Worm (Caenorhabditis elegans): ENCODE results near the gene Y41D4B.24.

Gene Y41D4B.24

ce11 chrIV:1710535-1710934, 28.6 kb upstream of the Y41D4B.24 start:
- TF ChIP-seq mep-1 (tag; optimal IDR thresholded peaks at IDR 0.05) = no peak
- no peak for TF ChIP-seq flh-1 (GFP tag; optimal IDR thresholded peaks at IDR 0.05)
- no peak for TF ChIP-seq tbx-8 (GFP tag; optimal IDR thresholded peaks at IDR 0.05)
- no peak for TF ChIP-seq lin-13 (tag; optimal IDR thresholded peaks at IDR 0.05)
- TF ChIP-seq nhr-2 (tag; optimal IDR thresholded peaks at IDR 0.05) = no peak
- TF ChIP-seq mab-5 (tag; optimal IDR thresholded peaks at IDR 0.05) = no peak
- no peak for TF ChIP-seq hlh-1 (tag; optimal IDR thresholded peaks at IDR 0.05)
- TF ChIP-seq ceh-39 (tag; optimal IDR thresholded peaks at IDR 0.05) = no peak
- TF ChIP-seq elt-1 (tag; optimal IDR thresholded peaks at IDR 0.05; ENCODE audit: borderline replicate concordance, insufficient read depth) = no peak
- no peak for TF ChIP-seq ceh-43 (GFP tag; optimal IDR thresholded peaks at IDR 0.05)

- TF ChIP-seq flh-1 (GFP tag; optimal IDR thresholded peaks at IDR 0.05) (no peak), nhr-2 (tag; optimal IDR thresholded peaks at IDR 0.05) (no peak), blmp-1 (tag; optimal IDR thresholded peaks at IDR 0.05) (no peak), sptf-1 (tag; optimal IDR thresholded peaks at IDR 0.05) (no peak), mls-2 (tag; optimal IDR thresholded peaks at IDR 0.05) (no peak), M03D4.4 (tag; optimal IDR thresholded peaks at IDR 0.05) (no peak), nhr-237 (tag; optimal IDR thresholded peaks at IDR 0.05) (peak; percentile 30), ztf-11 (tag; optimal IDR thresholded peaks at IDR 0.05) (no peak), nhr-12 (tag; optimal IDR thresholded peaks at IDR 0.05) (no peak), ces-1 (GFP tag; optimal IDR thresholded peaks at IDR 0.05) (peak; percentile 22), lin-13 (tag; optimal IDR thresholded peaks at IDR 0.05) (peak; percentile 88), snpc-4 (tag; optimal IDR thresholded peaks at IDR 0.05) (no peak), lsy-2 (tag; optimal IDR thresholded peaks at IDR 0.05) (peak; percentile 72), mep-1 (tag; optimal IDR thresholded peaks at IDR 0.05) (peak; percentile 55), nhr-76 (tag; optimal IDR thresholded peaks at IDR 0.05) (no peak), nhr-28 (tag; optimal IDR thresholded peaks at IDR 0.05) (no peak), pha-4 (tag; optimal IDR thresholded peaks at IDR 0.05) (peak; percentile 64), hlh-1 (tag; optimal IDR thresholded peaks at IDR 0.05) (no peak), unc-120 (tag; optimal IDR thresholded peaks at IDR 0.05; ENCODE audit: poor library complexity, severe bottlenecking) (no peak), zip-8 (tag; optimal IDR thresholded peaks at IDR 0.05) (no peak), ham-2 (GFP tag; optimal IDR thresholded peaks at IDR 0.05) (no peak), ceh-39 (tag; optimal IDR thresholded peaks at IDR 0.05) (peak; percentile 49), bed-3 (GFP tag; optimal IDR thresholded peaks at IDR 0.05) (no peak), lin-32 (GFP tag; optimal IDR thresholded peaks at IDR 0.05) (no peak), cnd-1 (tag; optimal IDR thresholded peaks at IDR 0.05) (no peak), unc-62 (GFP tag; optimal IDR thresholded peaks at IDR 0.05) (no peak), drap-1 (GFP tag; optimal IDR thresholded peaks at IDR 0.05) (no peak), unc-39 (tag; optimal IDR thresholded peaks at IDR 0.05) (no peak), mab-5 (tag; optimal IDR thresholded peaks at IDR 0.05) (no peak), ceh-83 (GFP tag; optimal IDR thresholded peaks at IDR 0.05) (no peak), ceh-43 (GFP tag; optimal IDR thresholded peaks at IDR 0.05) (no peak), tbx-8 (GFP tag; optimal IDR thresholded peaks at IDR 0.05) (no peak), elt-1 (tag; optimal IDR thresholded peaks at IDR 0.05; ENCODE audit: borderline replicate concordance, insufficient read depth) (no peak), sem-2 (GFP tag; optimal IDR thresholded peaks at IDR 0.05) (no peak), elt-3 (tag; optimal IDR thresholded peaks at IDR 0.05) (no peak)
Observed at ce11 chrIV:1709695-1710315, 27.8 kb upstream of the Y41D4B.24 start, which contains the start of the genes pbs-1 and K08D12.3. pbs-1 (minus strand) TSS chrIV:1709745. K08D12.3 (plus strand) TSS chrIV:1710265.

- TF ChIP-seq mls-2 (tag; optimal IDR thresholded peaks at IDR 0.05) (no peak), unc-62 (GFP tag; optimal IDR thresholded peaks at IDR 0.05) (no peak)
Observed at ce11 chrIV:1709002-1709401, 27.0 kb upstream of the Y41D4B.24 start.

ce11 chrIV:1708426-1708826, 26.5 kb upstream of the Y41D4B.24 start:
- no peak for TF ChIP-seq unc-62 (GFP tag; optimal IDR thresholded peaks at IDR 0.05)
- no peak for TF ChIP-seq mab-5 (tag; optimal IDR thresholded peaks at IDR 0.05)
- TF ChIP-seq ces-1 (GFP tag; optimal IDR thresholded peaks at IDR 0.05) = no peak
- no peak for TF ChIP-seq nhr-76 (tag; optimal IDR thresholded peaks at IDR 0.05)
- TF ChIP-seq flh-1 (GFP tag; optimal IDR thresholded peaks at IDR 0.05) = no peak
- no peak for TF ChIP-seq zip-8 (tag; optimal IDR thresholded peaks at IDR 0.05)
- TF ChIP-seq unc-120 (tag; optimal IDR thresholded peaks at IDR 0.05; ENCODE audit: poor library complexity, severe bottlenecking) = no peak
- TF ChIP-seq nhr-2 (tag; optimal IDR thresholded peaks at IDR 0.05) = no peak
- TF ChIP-seq drap-1 (GFP tag; optimal IDR thresholded peaks at IDR 0.05) = no peak
- TF ChIP-seq ceh-39 (tag; optimal IDR thresholded peaks at IDR 0.05) = no peak
- no peak for TF ChIP-seq lsy-2 (tag; optimal IDR thresholded peaks at IDR 0.05)
- no peak for TF ChIP-seq nhr-28 (tag; optimal IDR thresholded peaks at IDR 0.05)
- TF ChIP-seq lin-13 (tag; optimal IDR thresholded peaks at IDR 0.05) = no peak
- no peak for TF ChIP-seq lin-32 (GFP tag; optimal IDR thresholded peaks at IDR 0.05)
- TF ChIP-seq mls-2 (tag; optimal IDR thresholded peaks at IDR 0.05) = no peak
- no peak for TF ChIP-seq snpc-4 (tag; optimal IDR thresholded peaks at IDR 0.05)

Measured in whole organism, mixed stage, embryonic.